Comparison of ENCODE assay signal across 2 fruit fly cellular contexts in the genomic region with DNA sequence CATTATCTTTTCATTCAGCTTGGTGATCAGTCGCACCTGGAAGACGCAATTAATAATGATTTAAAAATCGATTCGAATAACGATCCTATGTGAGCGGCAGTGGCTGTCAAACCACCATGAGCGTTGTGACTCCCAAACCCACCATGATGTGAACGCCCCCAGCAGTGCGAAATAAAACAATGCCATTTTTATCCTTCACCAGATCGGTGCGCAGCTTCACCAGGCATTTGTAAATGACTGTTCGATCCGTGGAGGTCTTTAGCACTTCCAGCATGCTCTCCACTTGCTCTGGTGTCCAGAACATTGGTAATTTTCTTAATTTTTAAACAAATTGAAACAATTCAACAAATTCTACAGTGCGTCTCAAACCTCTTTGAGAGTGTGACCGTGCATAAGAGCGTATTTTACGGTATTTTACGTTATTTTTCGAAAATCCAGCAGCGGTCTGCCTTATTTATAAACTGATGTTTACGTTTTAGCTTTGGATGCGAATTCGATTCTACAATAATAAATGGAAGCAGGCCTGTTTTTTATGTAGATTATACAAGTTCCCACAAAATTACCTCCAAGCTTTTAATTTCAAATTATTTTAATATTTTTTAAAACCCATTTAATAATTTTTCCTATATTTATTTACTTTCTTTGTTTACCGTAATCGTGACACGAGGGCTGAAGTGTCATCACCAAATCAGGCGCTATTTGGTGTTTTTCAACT.
A peak's percentile ranks its signal among the peaks of the same experiment; 100 is the strongest.
TF ChIP-seq lines count a peak whose summit lies in the region.

Gene Rnb (minus strand): TSS at position 389 of the 715 bp plus-strand sequence.
Gene Drice (plus strand): TSS at position 693 of the 715 bp plus-strand sequence.

TF ChIP-seq in whole organism, embryonic, 481 proteins besides CTCF, POLR2A, EP300 and RAD21 (continued from another document and continues in another):
- TF ChIP-seq CG12104 (GFP tag; optimal IDR thresholded peaks at IDR 0.05; lab: Kevin White, UChicago) (peak; percentile 64), CG6813 (GFP tag; optimal IDR thresholded peaks at IDR 0.05; lab: Kevin White, UChicago) (peak; percentile 28), cato (GFP tag; optimal IDR thresholded peaks at IDR 0.05; lab: Kevin White, UChicago; ENCODE audit: borderline replicate concordance) (no peak), CG10274 (GFP tag; optimal IDR thresholded peaks at IDR 0.05; lab: Kevin White, UChicago) (no peak), bigmax (GFP tag; optimal IDR thresholded peaks at IDR 0.05; lab: Kevin White, UChicago) (no peak), onecut (GFP tag; IDR thresholded peaks at IDR 0.05; lab: Robert Waterston, UW) (no peak), Hr39 (optimal IDR thresholded peaks at IDR 0.05; lab: Kevin White, UChicago) (no peak), fru (optimal IDR thresholded peaks at IDR 0.05; lab: Kevin White, UChicago) (no peak), CG14050 (GFP tag; IDR thresholded peaks at IDR 0.05; lab: Robert Waterston, UW) (peak; percentile 35; the same call in 1 of the 3 replicates), luna (GFP tag; optimal IDR thresholded peaks at IDR 0.05; lab: Kevin White, UChicago) (no peak), otp (GFP tag; IDR thresholded peaks at IDR 0.05; lab: Robert Waterston, UW) (no peak), wor (GFP tag; IDR thresholded peaks at IDR 0.05; lab: Robert Waterston, UW) (no peak), croc (GFP tag; conservative IDR thresholded peaks at IDR 0.05; lab: Robert Waterston, UW) (peak; percentile 37; the same call in 1 of the 3 replicates), bsh (GFP tag; optimal IDR thresholded peaks at IDR 0.05; lab: Kevin White, UChicago) (peak in 1 of 2 experiments; percentile 35), chn (GFP tag; optimal IDR thresholded peaks at IDR 0.05; lab: Kevin White, UChicago) (no peak), NfI (GFP tag; optimal IDR thresholded peaks at IDR 0.05; lab: Kevin White, UChicago) (peak; percentile 44), CG10366 (GFP tag; IDR thresholded peaks at IDR 0.05; lab: Robert Waterston, UW) (peak; percentile 30; the same call in 1 of the 2 replicates), CG18476 (GFP tag; optimal IDR thresholded peaks at IDR 0.05; lab: Kevin White, UChicago) (no peak), gsb (GFP tag; IDR thresholded peaks at IDR 0.05; lab: Robert Waterston, UW) (no peak), Myb (GFP tag; optimal IDR thresholded peaks at IDR 0.05; lab: Kevin White, UChicago) (peak; percentile 66), CG3847 (GFP tag; IDR thresholded peaks at IDR 0.05; lab: Robert Waterston, UW) (peak; percentile 51), Dek (tag; optimal IDR thresholded peaks at IDR 0.05; lab: Kevin White, UChicago) (no peak), BtbVII (GFP tag; optimal IDR thresholded peaks at IDR 0.05; lab: Kevin White, UChicago) (no peak), Dref (GFP tag; IDR thresholded peaks at IDR 0.05; lab: Robert Waterston, UW) (no peak), CG10979 (tag; optimal IDR thresholded peaks at IDR 0.05; lab: Kevin White, UChicago) (peak; percentile 78), CG17912 (GFP tag; optimal IDR thresholded peaks at IDR 0.05; lab: Kevin White, UChicago) (peak; percentile 65), p53 (GFP tag; optimal IDR thresholded peaks at IDR 0.05; lab: Kevin White, UChicago) (no peak), cad (GFP tag; optimal IDR thresholded peaks at IDR 0.05; lab: Kevin White, UChicago) (peak; percentile 96), CG7987 (GFP tag; optimal IDR thresholded peaks at IDR 0.05; lab: Kevin White, UChicago) (peak; percentile 73), pum (GFP tag; optimal IDR thresholded peaks at IDR 0.05; lab: Kevin White, UChicago) (no peak), CG13287 (GFP tag; IDR thresholded peaks at IDR 0.05; lab: Robert Waterston, UW; ENCODE audit: partially characterized antibody) (peak; percentile 81), ttk (GFP tag; IDR thresholded peaks at IDR 0.05; lab: Robert Waterston, UW) (peak; percentile 10; the same call in 1 of the 2 replicates), tx (GFP tag; optimal IDR thresholded peaks at IDR 0.05; lab: Kevin White, UChicago) (no peak), Ptx1 (GFP tag; IDR thresholded peaks at IDR 0.05; lab: Robert Waterston, UW) (peak; percentile 55), lov (optimal IDR thresholded peaks at IDR 0.05; lab: Kevin White, UChicago) (no peak), lov (GFP tag; IDR thresholded peaks at IDR 0.05; lab: Robert Waterston, UW) (no peak), Vsx1 (GFP tag; optimal IDR thresholded peaks at IDR 0.05; lab: Kevin White, UChicago) (no peak), B-H2 (GFP tag; optimal IDR thresholded peaks at IDR 0.05; lab: Kevin White, UChicago) (no peak), CG14965 (GFP tag; optimal IDR thresholded peaks at IDR 0.05; lab: Kevin White, UChicago; ENCODE audit: borderline replicate concordance) (no peak), klu (GFP tag; IDR thresholded peaks at IDR 0.05; lab: Robert Waterston, UW) (no peak), ind (GFP tag; optimal IDR thresholded peaks at IDR 0.05; lab: Kevin White, UChicago) (no peak), CG4424 (GFP tag; optimal IDR thresholded peaks at IDR 0.05; lab: Kevin White, UChicago) (peak; percentile 48), CG2199 (GFP tag; IDR thresholded peaks at IDR 0.05; lab: Robert Waterston, UW) (no peak), salm (tag; optimal IDR thresholded peaks at IDR 0.05; lab: Kevin White, UChicago) (no peak), ranshi (GFP tag; IDR thresholded peaks at IDR 0.05; lab: Robert Waterston, UW) (peak; percentile 46; the same call in 1 of the 2 replicates), aop (GFP tag; IDR thresholded peaks at IDR 0.05; lab: Robert Waterston, UW) (no peak), CG15696 (tag; optimal IDR thresholded peaks at IDR 0.05; lab: Kevin White, UChicago) (peak; percentile 84), sens (GFP tag; lab: Kevin White, UChicago) (peak; percentile 79), Rx (GFP tag; IDR thresholded peaks at IDR 0.05; lab: Robert Waterston, UW) (peak; percentile 41), CG9932 (GFP tag; IDR thresholded peaks at IDR 0.05; lab: Robert Waterston, UW) (peak; percentile 72), insv (GFP tag; optimal IDR thresholded peaks at IDR 0.05; lab: Kevin White, UChicago) (peak in 1 of 2 experiments; percentile 10), CG7786 (GFP tag; optimal IDR thresholded peaks at IDR 0.05; lab: Kevin White, UChicago) (no peak), HmgZ (tag; optimal IDR thresholded peaks at IDR 0.05; lab: Kevin White, UChicago) (no peak), Ets65A (GFP tag; lab: Kevin White, UChicago) (no peak), CG34224 (GFP tag; IDR thresholded peaks at IDR 0.05; lab: Robert Waterston, UW; ENCODE audit: partially characterized antibody) (peak; percentile 56; the same call in 2 of the 3 replicates), sna (GFP tag; IDR thresholded peaks at IDR 0.05; lab: Robert Waterston, UW; ENCODE audit: partially characterized antibody) (peak; percentile 74), CG17361 (GFP tag; IDR thresholded peaks at IDR 0.05; lab: Robert Waterston, UW) (no peak; the same call in 1 of the 3 replicates), corto (GFP tag; optimal IDR thresholded peaks at IDR 0.05; lab: Kevin White, UChicago) (no peak), pho (GFP tag; optimal IDR thresholded peaks at IDR 0.05; lab: Kevin White, UChicago) (peak; percentile 23), CG31365 (tag; optimal IDR thresholded peaks at IDR 0.05; lab: Kevin White, UChicago) (no peak), CG4360 (GFP tag; IDR thresholded peaks at IDR 0.05; lab: Robert Waterston, UW) (no peak), peb (GFP tag; IDR thresholded peaks at IDR 0.05; lab: Robert Waterston, UW) (no peak)

TF ChIP-seq in whole organism, prepupa, 60 proteins besides CTCF, POLR2A, EP300 and RAD21 (continued from another document):
- TF ChIP-seq pdm3 (GFP tag; optimal IDR thresholded peaks at IDR 0.05; lab: Kevin White, UChicago) = no peak
- no peak for TF ChIP-seq Sox15 (GFP tag; optimal IDR thresholded peaks at IDR 0.05; lab: Kevin White, UChicago)
- TF ChIP-seq acj6 (GFP tag; optimal IDR thresholded peaks at IDR 0.05; lab: Kevin White, UChicago) = peak; percentile 30
- TF ChIP-seq CG3919 (GFP tag; optimal IDR thresholded peaks at IDR 0.05; lab: Kevin White, UChicago) = no peak
- peak; percentile 37 for TF ChIP-seq topi (GFP tag; optimal IDR thresholded peaks at IDR 0.05; lab: Kevin White, UChicago)
- TF ChIP-seq CG8319 (GFP tag; optimal IDR thresholded peaks at IDR 0.05; lab: Kevin White, UChicago) = no peak
- TF ChIP-seq CG9139 (GFP tag; optimal IDR thresholded peaks at IDR 0.05; lab: Kevin White, UChicago) = no peak
- no peak for TF ChIP-seq CG6808 (GFP tag; optimal IDR thresholded peaks at IDR 0.05; lab: Kevin White, UChicago)
- TF ChIP-seq cyc (GFP tag; optimal IDR thresholded peaks at IDR 0.05; lab: Kevin White, UChicago) = peak; percentile 26
- no peak for TF ChIP-seq net (GFP tag; optimal IDR thresholded peaks at IDR 0.05; lab: Kevin White, UChicago)
- TF ChIP-seq CG16779 (tag; optimal IDR thresholded peaks at IDR 0.05; lab: Kevin White, UChicago) = no peak
